Fruit fly (Drosophila melanogaster) whole organism, prepupa: ENCODE measurements around the gene CG33169.

Experiments used
- Blimp-1 ChIP-seq: fragments of 200-800 bp; sonication (Bioruptor generic); optimal IDR thresholded peaks from 3 replicates; lab custom pipeline; 2017; ENCODE audit warnings: missing biosample characterization, missing genetic modification characterization, mild to moderate bottlenecking, moderate library complexity, missing genetic modification reagents
- CG11294 ChIP-seq: fragments of 200-800 bp; sonication (Bioruptor generic); IDR thresholded peaks from 2 replicates; pipeline ENCODE4 v1.3.6; 2022; ENCODE audit warnings: missing biosample characterization, missing genetic modification characterization
- CG11762 ChIP-seq: fragments of 200-800 bp; sonication (Bioruptor generic); optimal IDR thresholded peaks from 3 replicates; lab custom pipeline; 2016; ENCODE audit warnings: missing biosample characterization, missing genetic modification characterization; ENCODE audit not compliant: insufficient read depth
- CG1621 ChIP-seq: fragments of 200-800 bp; sonication (Bioruptor generic); optimal IDR thresholded peaks from 3 replicates; lab custom pipeline; 2018; ENCODE audit warnings: missing biosample characterization, mild to moderate bottlenecking, missing genetic modification characterization
- CG16779 ChIP-seq: fragments of 200-800 bp; sonication (Bioruptor generic); optimal IDR thresholded peaks from 3 replicates; lab custom pipeline; 2017; ENCODE audit warnings: missing biosample characterization, mild to moderate bottlenecking, missing genetic modification characterization
- CG3032 ChIP-seq: fragments of 200-800 bp; optimal IDR thresholded peaks from 2 replicates; lab custom pipeline; 2019; ENCODE audit warnings: missing biosample characterization, mild to moderate bottlenecking, missing genetic modification characterization, moderate library complexity
- CG31627 ChIP-seq: fragments of 200-800 bp; sonication (Bioruptor generic); optimal IDR thresholded peaks from 3 replicates; lab custom pipeline; 2016; ENCODE audit warnings: missing biosample characterization, missing genetic modification characterization
- CG34406 ChIP-seq: fragments of 200-800 bp; sonication (Bioruptor generic); optimal IDR thresholded peaks from 3 replicates; lab custom pipeline; 2016; ENCODE audit warnings: missing biosample characterization, missing genetic modification characterization
- CG3919 ChIP-seq: fragments of 200-800 bp; sonication (Bioruptor generic); optimal IDR thresholded peaks from 3 replicates; lab custom pipeline; 2016; ENCODE audit warnings: missing biosample characterization, missing genetic modification characterization
- CG4318 ChIP-seq: fragments of 200-800 bp; sonication (Bioruptor generic); optimal IDR thresholded peaks from 3 replicates; lab custom pipeline; 2017; ENCODE audit warnings: missing biosample characterization, mild to moderate bottlenecking, missing genetic modification characterization
- CG6163 ChIP-seq: fragments of 200-800 bp; sonication (Bioruptor generic); IDR thresholded peaks from 3 replicates; pipeline ENCODE4 v1.3.6; 2022; ENCODE audit warnings: missing biosample characterization, missing genetic modification characterization
- CG6276 ChIP-seq: fragments of 200-800 bp; sonication (Bioruptor generic); optimal IDR thresholded peaks from 2 replicates; lab custom pipeline; 2017; ENCODE audit warnings: missing biosample characterization, mild to moderate bottlenecking, missing genetic modification characterization
- CG6792 ChIP-seq: fragments of 200-800 bp; sonication (Bioruptor generic); optimal IDR thresholded peaks from 3 replicates; lab custom pipeline; 2016; ENCODE audit warnings: missing biosample characterization, missing genetic modification characterization
- CG6808 ChIP-seq: fragments of 200-800 bp; sonication (Bioruptor generic); optimal IDR thresholded peaks from 3 replicates; lab custom pipeline; 2017; ENCODE audit warnings: missing biosample characterization, missing genetic modification characterization, mild to moderate bottlenecking, moderate library complexity, missing genetic modification reagents
- CG6854 ChIP-seq: fragments of 200-800 bp; sonication (Bioruptor generic); optimal IDR thresholded peaks from 2 replicates; lab custom pipeline; 2017; ENCODE audit warnings: missing biosample characterization, mild to moderate bottlenecking, missing genetic modification characterization
- CG7368 ChIP-seq: fragments of 200-800 bp; sonication (Bioruptor generic); optimal IDR thresholded peaks from 3 replicates; lab custom pipeline; 2016; ENCODE audit warnings: missing biosample characterization, missing genetic modification characterization
- CG8319 ChIP-seq: fragments of 200-800 bp; sonication (Bioruptor generic); optimal IDR thresholded peaks from 3 replicates; lab custom pipeline; 2016; ENCODE audit warnings: missing biosample characterization, missing genetic modification characterization
- CG8632 ChIP-seq: fragments of 200-800 bp; sonication (Bioruptor generic); optimal IDR thresholded peaks from 3 replicates; lab custom pipeline; 2016; ENCODE audit warnings: missing biosample characterization, missing genetic modification characterization
- CG9139 ChIP-seq: fragments of 200-800 bp; sonication (Bioruptor generic); optimal IDR thresholded peaks from 3 replicates; lab custom pipeline; 2017; ENCODE audit warnings: missing biosample characterization, mild to moderate bottlenecking, missing genetic modification characterization
- Eip75B ChIP-seq: fragments of 200-800 bp; sonication (Bioruptor generic); optimal IDR thresholded peaks from 3 replicates; lab custom pipeline; 2016; ENCODE audit warnings: missing biosample characterization, missing genetic modification characterization
- Eip78C ChIP-seq: fragments of 200-800 bp; sonication (Bioruptor generic); peaks from one replicate; lab custom pipeline; 2016; ENCODE audit warnings: missing biosample characterization, missing genetic modification characterization
- Eip93F ChIP-seq: fragments of 200-800 bp; sonication (Bioruptor generic); optimal IDR thresholded peaks from 2 replicates; lab custom pipeline; 2016; ENCODE audit warnings: missing biosample characterization, mild to moderate bottlenecking, missing genetic modification characterization
- Ets21C ChIP-seq: fragments of 200-800 bp; sonication (Bioruptor generic); optimal IDR thresholded peaks from 3 replicates; lab custom pipeline; 2016; ENCODE audit warnings: missing biosample characterization, missing genetic modification characterization
- Gug ChIP-seq: fragments of 200-800 bp; sonication (Bioruptor generic); IDR thresholded peaks from 2 replicates; pipeline ENCODE4 v1.3.6; 2022; ENCODE audit warnings: missing biosample characterization, missing genetic modification characterization
- Hr39 ChIP-seq: fragments of 200-800 bp; sonication (Bioruptor generic); optimal IDR thresholded peaks from 2 replicates; lab custom pipeline; 2016; ENCODE audit warnings: missing biosample characterization, missing genetic modification characterization
- Lpt ChIP-seq: fragments of 200-800 bp; sonication (Bioruptor generic); optimal IDR thresholded peaks from 3 replicates; lab custom pipeline; 2016; ENCODE audit warnings: missing biosample characterization, missing genetic modification characterization
- Met ChIP-seq: fragments of 200-800 bp; sonication (Bioruptor generic); optimal IDR thresholded peaks from 3 replicates; lab custom pipeline; 2016; ENCODE audit warnings: missing biosample characterization, missing genetic modification characterization
- OdsH ChIP-seq: fragments of 200-800 bp; sonication (Bioruptor generic); optimal IDR thresholded peaks from 3 replicates; lab custom pipeline; 2016; ENCODE audit warnings: missing biosample characterization, missing genetic modification characterization
- Smox ChIP-seq: fragments of 200-800 bp; sonication (Bioruptor generic); optimal IDR thresholded peaks from 3 replicates; lab custom pipeline; 2016; ENCODE audit warnings: missing biosample characterization, missing genetic modification characterization
- Sox102F ChIP-seq: fragments of 200-800 bp; sonication (Bioruptor generic); optimal IDR thresholded peaks from 2 replicates; lab custom pipeline; 2016; ENCODE audit warnings: missing biosample characterization, mild to moderate bottlenecking, missing genetic modification characterization
- Sox14 ChIP-seq: fragments of 200-800 bp; sonication (Bioruptor generic); optimal IDR thresholded peaks from 3 replicates; lab custom pipeline; 2016; ENCODE audit warnings: missing biosample characterization, missing genetic modification characterization
- Sox15 ChIP-seq: fragments of 200-800 bp; sonication (Bioruptor generic); optimal IDR thresholded peaks from 3 replicates; lab custom pipeline; 2016; ENCODE audit warnings: missing biosample characterization, missing genetic modification characterization
- achi ChIP-seq: fragments of 200-800 bp; sonication (Bioruptor generic); optimal IDR thresholded peaks from 3 replicates; lab custom pipeline; 2016; ENCODE audit warnings: missing biosample characterization, missing genetic modification characterization
- acj6 ChIP-seq: fragments of 200-800 bp; sonication (Bioruptor generic); optimal IDR thresholded peaks from 3 replicates; lab custom pipeline; 2016; ENCODE audit warnings: missing biosample characterization, missing genetic modification characterization
- dac ChIP-seq: fragments of 200-800 bp; sonication (Bioruptor generic); optimal IDR thresholded peaks from 2 replicates; lab custom pipeline; 2017; ENCODE audit warnings: missing biosample characterization, mild to moderate bottlenecking, missing genetic modification characterization
- dsx ChIP-seq: fragments of 200-800 bp; optimal IDR thresholded peaks from 3 replicates; lab custom pipeline; 2019; ENCODE audit warnings: missing biosample characterization, mild to moderate bottlenecking, missing genetic modification characterization, moderate library complexity; ENCODE audit not compliant: poor library complexity, severe bottlenecking
- eg ChIP-seq: fragments of 200-800 bp; sonication (Bioruptor generic); IDR thresholded peaks from 3 replicates; pipeline ENCODE4 v1.3.6; 2022; ENCODE audit warnings: missing biosample characterization, missing genetic modification characterization
- fd59A ChIP-seq: fragments of 200-800 bp; sonication (Bioruptor generic); optimal IDR thresholded peaks from 2 replicates; lab custom pipeline; 2017; ENCODE audit warnings: missing biosample characterization, mild to moderate bottlenecking, missing genetic modification characterization, missing genetic modification reagents
- fd85E ChIP-seq: fragments of 200-800 bp; sonication (Bioruptor generic); optimal IDR thresholded peaks from 3 replicates; lab custom pipeline; 2016; ENCODE audit warnings: missing biosample characterization, missing genetic modification characterization
- fkh ChIP-seq: fragments of 200-800 bp; sonication (Bioruptor generic); optimal IDR thresholded peaks from 3 replicates; lab custom pipeline; 2017; ENCODE audit warnings: missing biosample characterization, mild to moderate bottlenecking, missing genetic modification characterization, moderate library complexity
- lz ChIP-seq: fragments of 200-800 bp; sonication (Bioruptor generic); optimal IDR thresholded peaks from 3 replicates; lab custom pipeline; 2016; ENCODE audit warnings: missing biosample characterization, missing genetic modification characterization
- net ChIP-seq: fragments of 200-800 bp; sonication (Bioruptor generic); optimal IDR thresholded peaks from 3 replicates; lab custom pipeline; 2016; ENCODE audit warnings: missing biosample characterization, missing genetic modification characterization
- salr ChIP-seq, 2 experiments: fragments of 200-800 bp; sonication (Bioruptor generic); optimal IDR thresholded peaks; 3 replicates each; lab custom pipeline; 2016 to 2018; ENCODE audit warnings: missing biosample characterization in 2 of 2, missing genetic modification characterization in 2 of 2, mild to moderate bottlenecking in 1 of 2
- spab ChIP-seq: fragments of 200-800 bp; sonication (Bioruptor generic); optimal IDR thresholded peaks from 2 replicates; lab custom pipeline; 2017; ENCODE audit warnings: missing biosample characterization, mild to moderate bottlenecking, missing genetic modification characterization, missing genetic modification reagents
- svp ChIP-seq: fragments of 200-800 bp; sonication (Bioruptor generic); peaks from one replicate; lab custom pipeline; 2016; ENCODE audit warnings: missing biosample characterization, missing genetic modification characterization
- topi ChIP-seq: fragments of 200-800 bp; sonication (Bioruptor generic); optimal IDR thresholded peaks from 3 replicates; lab custom pipeline; 2016; ENCODE audit warnings: missing biosample characterization, missing genetic modification characterization

CG33169 gene

DNA sequence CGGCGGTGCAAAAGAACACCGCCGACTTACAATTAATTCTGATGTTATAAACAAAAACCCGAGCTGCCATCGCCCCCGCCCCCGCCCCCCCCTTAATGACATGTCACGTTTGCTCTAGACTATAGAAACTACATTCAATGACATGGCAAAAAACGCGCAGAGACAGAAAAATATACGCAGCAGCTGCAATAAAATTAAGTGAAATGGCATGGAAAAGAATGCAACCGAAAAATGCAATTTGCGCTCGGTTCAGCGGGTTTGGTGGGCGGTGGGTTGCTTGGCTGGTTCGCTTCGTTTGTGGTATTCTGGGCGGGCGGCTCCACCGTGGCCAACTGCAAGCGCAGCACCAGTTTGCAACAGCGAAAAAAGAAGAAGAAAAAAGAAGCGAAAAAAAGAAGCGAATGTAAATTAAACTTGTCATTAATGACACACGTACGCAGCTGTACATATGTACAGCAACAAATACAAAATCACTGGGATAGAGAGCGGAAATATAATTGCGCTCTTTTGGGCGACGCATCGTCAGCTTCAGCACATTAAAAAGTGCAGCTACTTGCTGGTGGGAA lies 33.4 kb upstream of the CG33169 start:
- TF ChIP-seq CG6792 (GFP tag; lab: Kevin White, UChicago) (no peak), Sox15 (GFP tag; lab: Kevin White, UChicago) (no peak), Smox (GFP tag; lab: Kevin White, UChicago) (no peak), OdsH (GFP tag; lab: Kevin White, UChicago) (no peak), CG34406 (GFP tag; lab: Kevin White, UChicago) (no peak), CG9139 (GFP tag; lab: Kevin White, UChicago) (no peak), CG16779 (tag; lab: Kevin White, UChicago) (no peak), CG6854 (no peak), Eip75B (GFP tag; lab: Kevin White, UChicago) (no peak), CG11762 (GFP tag; lab: Kevin White, UChicago) (no peak), Sox14 (GFP tag; lab: Kevin White, UChicago) (no peak), Eip78C (GFP tag; lab: Kevin White, UChicago) (no peak), CG31627 (GFP tag; lab: Kevin White, UChicago) (no peak), topi (GFP tag; lab: Kevin White, UChicago) (no peak), dac (no peak), CG3919 (GFP tag; lab: Kevin White, UChicago) (no peak), Met (GFP tag; lab: Kevin White, UChicago) (no peak), CG11294 (GFP tag; lab: Robert Waterston, UW) (no peak), Gug (GFP tag; lab: Robert Waterston, UW) (no peak)

DNA sequence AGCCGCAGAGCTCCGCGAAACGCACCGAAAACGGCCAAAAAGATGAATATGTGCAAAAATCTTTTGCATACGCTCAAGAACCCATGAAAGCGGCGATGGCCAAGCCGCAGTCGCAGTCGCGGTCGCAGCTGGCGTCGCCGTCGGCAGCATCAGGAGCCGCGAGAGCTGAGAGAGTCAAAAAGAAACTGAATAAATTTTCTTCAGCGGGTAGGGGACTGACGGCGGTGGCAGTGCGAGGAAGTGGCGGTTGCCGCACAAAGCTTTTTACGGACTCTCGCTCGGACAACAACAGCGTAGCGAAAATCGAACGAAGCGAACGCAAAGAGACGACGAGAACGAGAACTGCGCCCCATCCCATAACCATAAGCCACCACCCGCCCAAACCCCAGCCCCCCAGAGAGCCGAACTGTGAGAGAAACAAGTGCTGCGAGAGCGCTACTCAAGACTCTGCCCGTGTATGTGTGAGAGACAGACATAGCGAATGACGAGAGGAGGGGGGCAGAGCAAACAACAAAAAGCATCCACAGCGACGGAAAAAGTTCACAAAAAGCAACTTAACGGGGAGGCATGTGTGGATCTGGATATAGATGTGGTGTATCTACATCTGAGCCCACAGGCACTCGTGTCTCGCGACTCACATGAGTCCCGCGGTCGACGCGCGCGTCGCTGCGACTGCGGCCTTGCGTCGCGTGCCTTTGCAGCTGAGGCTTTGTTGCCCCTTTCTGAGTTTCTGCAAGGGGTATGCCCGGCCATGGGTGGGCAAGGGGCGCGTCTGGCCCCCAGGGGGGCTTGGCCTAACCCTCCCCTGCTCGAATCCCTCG lies 28.3 kb upstream of the CG33169 start, which contains the start of gene jim:
jim (minus strand) TSS at position 51 of the 821 bp plus-strand sequence.
- peak; percentile 62; the same call in 2 of the 3 replicates for TF ChIP-seq eg (GFP tag; lab: Robert Waterston, UW)
- no peak for TF ChIP-seq CG31627 (GFP tag; lab: Kevin White, UChicago)
- no peak for TF ChIP-seq fd85E (GFP tag; lab: Kevin White, UChicago)
- TF ChIP-seq Sox14 (GFP tag; lab: Kevin White, UChicago): peak; percentile 35
- no peak for TF ChIP-seq Eip93F (GFP tag; lab: Kevin White, UChicago)
- TF ChIP-seq Ets21C (GFP tag; lab: Kevin White, UChicago): no peak
- peak; percentile 87 for TF ChIP-seq Lpt (GFP tag; lab: Kevin White, UChicago)
- TF ChIP-seq CG7368: peak; percentile 51
- TF ChIP-seq CG6276: peak; percentile 64
- TF ChIP-seq CG34406 (GFP tag; lab: Kevin White, UChicago): peak; percentile 2
- peak; percentile 56 for TF ChIP-seq Sox102F (GFP tag; lab: Kevin White, UChicago)
- TF ChIP-seq svp (GFP tag; lab: Kevin White, UChicago): peak; percentile 90
- TF ChIP-seq Hr39 (GFP tag; lab: Kevin White, UChicago): no peak
- TF ChIP-seq spab (GFP tag; lab: Kevin White, UChicago): peak; percentile 49
- peak; percentile 94 for TF ChIP-seq fkh
- TF ChIP-seq salr (GFP tag; optimal IDR thresholded peaks at IDR 0.05; lab: Kevin White, UChicago): peak in 1 of 2 experiments; percentile 15
- TF ChIP-seq Sox15 (GFP tag; lab: Kevin White, UChicago): no peak
- TF ChIP-seq fd59A: no peak
- peak; percentile 67 for TF ChIP-seq CG6808 (GFP tag; lab: Kevin White, UChicago)
- TF ChIP-seq CG4318 (GFP tag; lab: Kevin White, UChicago): no peak
- TF ChIP-seq dsx: peak; percentile 76
- TF ChIP-seq net (GFP tag; lab: Kevin White, UChicago): peak; percentile 16
- no peak for TF ChIP-seq achi (GFP tag; lab: Kevin White, UChicago)
- peak; percentile 37 for TF ChIP-seq CG3032 (tag; lab: Kevin White, UChicago)
- TF ChIP-seq CG6792 (GFP tag; lab: Kevin White, UChicago): peak; percentile 31
- TF ChIP-seq acj6 (GFP tag; lab: Kevin White, UChicago): no peak
- peak; percentile 62 for TF ChIP-seq CG3919 (GFP tag; lab: Kevin White, UChicago)
- peak; percentile 75 for TF ChIP-seq CG9139 (GFP tag; lab: Kevin White, UChicago)
- no peak for TF ChIP-seq CG8319 (GFP tag; lab: Kevin White, UChicago)
- TF ChIP-seq CG6163: peak; percentile 69; the same call in 2 of the 3 replicates
- TF ChIP-seq CG8632 (GFP tag; lab: Kevin White, UChicago): peak; percentile 42
- peak; percentile 68 for TF ChIP-seq CG16779 (tag; lab: Kevin White, UChicago)
- peak; percentile 71 for TF ChIP-seq CG1621 (tag; lab: Kevin White, UChicago)
- TF ChIP-seq Blimp-1 (GFP tag; lab: Kevin White, UChicago): peak; percentile 41
- peak; percentile 38; the same call in 1 of the 2 replicates for TF ChIP-seq CG11294 (GFP tag; lab: Robert Waterston, UW)
- peak; percentile 5 for TF ChIP-seq lz (GFP tag; lab: Kevin White, UChicago)
